Fruit fly (Drosophila melanogaster) whole organism, wandering third instar larva: ENCODE data around the gene CG14990.

Source experiments
- Abd-B ChIP-seq: fragments of >200 bp; optimal IDR thresholded peaks from 2 replicates; lab custom pipeline; 2017; ENCODE audit warnings: missing biosample characterization, missing genetic modification characterization
- CG32264 ChIP-seq: fragments of 200-800 bp; sonication (Bioruptor generic); optimal IDR thresholded peaks from 2 replicates; lab custom pipeline; 2016; ENCODE audit warnings: missing biosample characterization, missing genetic modification characterization
- CG9705 ChIP-seq: fragments of 200-800 bp; sonication (Bioruptor generic); optimal IDR thresholded peaks from 2 replicates; lab custom pipeline; 2018; ENCODE audit warnings: missing biosample characterization, mild to moderate bottlenecking, missing genetic modification characterization
- CrebA ChIP-seq: fragments of 200-800 bp; sonication (Bioruptor generic); optimal IDR thresholded peaks from 2 replicates; lab custom pipeline; 2016; ENCODE audit warnings: missing biosample characterization, mild to moderate bottlenecking, missing genetic modification characterization, borderline replicate concordance
- Dfd ChIP-seq: fragments of >200 bp; optimal IDR thresholded peaks from 2 replicates; lab custom pipeline; 2017; ENCODE audit warnings: missing biosample characterization, missing genetic modification characterization
- Dif ChIP-seq: fragments of 200-275, 200-300 bp; sonication (Bioruptor generic); optimal IDR thresholded peaks from 2 replicates; lab custom pipeline; 2018; ENCODE audit warnings: missing biosample characterization, missing genetic modification characterization; ENCODE audit not compliant: partially characterized antibody
- GATAd ChIP-seq: sonication (Bioruptor generic); optimal IDR thresholded peaks from 2 replicates; lab custom pipeline; 2016; ENCODE audit warnings: missing biosample characterization, missing genetic modification characterization
- Hnf4 ChIP-seq: fragments of 200-800 bp; sonication (Bioruptor generic); optimal IDR thresholded peaks from 2 replicates; lab custom pipeline; 2016; ENCODE audit warnings: missing biosample characterization, mild to moderate bottlenecking, missing genetic modification characterization
- Hr78 ChIP-seq: fragments of >200 bp; optimal IDR thresholded peaks from 2 replicates; lab custom pipeline; 2017; ENCODE audit warnings: missing biosample characterization, missing genetic modification characterization
- Hr83 ChIP-seq: fragments of 200-300 bp; sonication (Bioruptor generic); optimal IDR thresholded peaks from 2 replicates; lab custom pipeline; 2016; ENCODE audit warnings: missing biosample characterization, mild to moderate bottlenecking, missing genetic modification characterization, moderate library complexity; ENCODE audit not compliant: poor library complexity, severe bottlenecking
- Jra ChIP-seq: sonication (Bioruptor generic); optimal IDR thresholded peaks from 2 replicates; lab custom pipeline; 2016; ENCODE audit warnings: missing biosample characterization, missing genetic modification characterization
- Mio ChIP-seq: sonication (Bioruptor generic); optimal IDR thresholded peaks from 2 replicates; lab custom pipeline; 2016; ENCODE audit warnings: missing biosample characterization, missing genetic modification characterization
- Myc ChIP-seq: fragments of >200 bp; optimal IDR thresholded peaks from 2 replicates; lab custom pipeline; 2017
- OdsH ChIP-seq: fragments of 200-800 bp; sonication (Bioruptor generic); optimal IDR thresholded peaks from 2 replicates; lab custom pipeline; 2016; ENCODE audit warnings: missing biosample characterization, mild to moderate bottlenecking, missing genetic modification characterization
- Rel ChIP-seq, 2 experiments: fragments of 200-800 bp; sonication (Bioruptor generic) in 1 of 2; optimal IDR thresholded peaks; 2 replicates in 1 of 2; 3 replicates in 1 of 2; lab custom pipeline; 2016 to 2019; ENCODE audit warnings: mild to moderate bottlenecking in 2 of 2, missing biosample characterization in 2 of 2, missing genetic modification characterization in 2 of 2, moderate library complexity in 1 of 2
- Sp1 ChIP-seq: fragments of 200-800 bp; sonication (Bioruptor generic); optimal IDR thresholded peaks from 3 replicates; lab custom pipeline; 2019; ENCODE audit warnings: missing biosample characterization, mild to moderate bottlenecking, missing genetic modification characterization, moderate library complexity
- Vsx2 ChIP-seq: fragments of 200-300, 225-300 bp; sonication (Bioruptor generic); optimal IDR thresholded peaks from 2 replicates; lab custom pipeline; 2018; ENCODE audit warnings: missing biosample characterization, missing genetic modification characterization; ENCODE audit not compliant: partially characterized antibody
- br ChIP-seq: fragments of 200-800 bp; sonication (Bioruptor generic); optimal IDR thresholded peaks from 2 replicates; lab custom pipeline; 2016; ENCODE audit warnings: missing biosample characterization, missing genetic modification characterization
- brk ChIP-seq: fragments of 200-800 bp; sonication (Bioruptor generic); optimal IDR thresholded peaks from 2 replicates; lab custom pipeline; 2016; ENCODE audit warnings: missing biosample characterization, mild to moderate bottlenecking, missing genetic modification characterization
- dmrt93B ChIP-seq: fragments of 200-800 bp; sonication (Bioruptor generic); optimal IDR thresholded peaks from 2 replicates; lab custom pipeline; 2018; ENCODE audit warnings: missing biosample characterization, mild to moderate bottlenecking, missing genetic modification characterization
- dsf ChIP-seq: sonication (Bioruptor generic); optimal IDR thresholded peaks from 2 replicates; lab custom pipeline; 2016; ENCODE audit warnings: missing biosample characterization, missing genetic modification characterization, borderline replicate concordance
- ey ChIP-seq: fragments of 200-800 bp; sonication (Bioruptor generic); optimal IDR thresholded peaks from 2 replicates; lab custom pipeline; 2016; ENCODE audit warnings: missing biosample characterization, missing genetic modification characterization
- foxo ChIP-seq, 2 experiments: fragments of 200-800 bp; sonication (Bioruptor generic); optimal IDR thresholded peaks; 2 replicates in 1 of 2; 3 replicates in 1 of 2; lab custom pipeline; 2016 to 2017; ENCODE audit warnings: missing biosample characterization in 2 of 2, missing genetic modification characterization in 2 of 2
- fru ChIP-seq: fragments of 200-800 bp; sonication (Bioruptor generic); optimal IDR thresholded peaks from 3 replicates; lab custom pipeline; 2016; ENCODE audit warnings: missing biosample characterization, mild to moderate bottlenecking, missing genetic modification characterization
- h ChIP-seq: fragments of 200-800 bp; sonication (Bioruptor generic); optimal IDR thresholded peaks from 3 replicates; lab custom pipeline; 2016; ENCODE audit warnings: missing biosample characterization, mild to moderate bottlenecking, missing genetic modification characterization
- jim ChIP-seq: fragments of 175-275, 200-325 bp; sonication (Bioruptor generic); optimal IDR thresholded peaks from 2 replicates; lab custom pipeline; 2016; ENCODE audit warnings: missing biosample characterization, mild to moderate bottlenecking, missing genetic modification characterization
- pan ChIP-seq: fragments of >200 bp; optimal IDR thresholded peaks from 2 replicates; lab custom pipeline; 2017
- psq ChIP-seq: fragments of 200-800 bp; sonication (Bioruptor generic); optimal IDR thresholded peaks from 3 replicates; lab custom pipeline; 2017; ENCODE audit warnings: missing biosample characterization, mild to moderate bottlenecking, missing genetic modification characterization, moderate library complexity
- rgr ChIP-seq: fragments of 200-800 bp; sonication (Bioruptor generic); optimal IDR thresholded peaks from 3 replicates; lab custom pipeline; 2016; ENCODE audit warnings: missing biosample characterization, mild to moderate bottlenecking, missing genetic modification characterization
- sv ChIP-seq: fragments of 200-800 bp; sonication (Bioruptor generic); optimal IDR thresholded peaks from 3 replicates; lab custom pipeline; 2016; ENCODE audit warnings: missing biosample characterization, missing genetic modification characterization
- tai ChIP-seq: sonication (Bioruptor generic); optimal IDR thresholded peaks from 2 replicates; lab custom pipeline; 2016; ENCODE audit warnings: missing biosample characterization, missing genetic modification characterization
- usp ChIP-seq: fragments of >200 bp; optimal IDR thresholded peaks from 2 replicates; lab custom pipeline; 2017; ENCODE audit warnings: missing biosample characterization, missing genetic modification characterization
- woc ChIP-seq: sonication (Bioruptor generic); optimal IDR thresholded peaks from 2 replicates; lab custom pipeline; 2016; ENCODE audit warnings: missing biosample characterization, mild to moderate bottlenecking, missing genetic modification characterization

CG14990 gene

DNA sequence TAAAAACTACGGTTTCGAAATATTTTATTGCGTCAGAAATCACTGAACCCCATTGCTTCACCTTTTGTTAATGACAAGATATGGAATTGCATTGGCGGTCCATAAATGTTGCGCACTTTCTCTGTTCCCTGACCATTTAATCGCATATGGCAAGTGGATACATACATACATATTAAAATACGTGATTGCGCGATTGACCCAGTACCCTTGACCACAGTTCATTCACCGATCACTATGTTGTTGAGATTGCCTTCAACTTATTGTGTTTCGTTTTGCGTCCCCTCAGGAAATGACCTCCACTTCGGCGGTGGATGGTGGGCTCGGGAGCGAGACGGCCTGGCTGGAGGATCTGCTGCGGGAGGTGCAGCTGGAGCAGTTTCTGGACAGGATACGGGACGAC is 17.2 kb downstream of the CG14990 start:
- no peak for TF ChIP-seq rgr
- TF ChIP-seq CrebA (GFP tag; lab: Kevin White, UChicago), result no peak
- TF ChIP-seq pan (lab: Kevin White, UChicago), result no peak
- TF ChIP-seq Vsx2, result no peak
- TF ChIP-seq Mio (GFP tag; lab: Kevin White, UChicago), result no peak
- no peak for TF ChIP-seq dmrt93B (GFP tag; lab: Kevin White, UChicago)
- no peak for TF ChIP-seq dsf (GFP tag; lab: Kevin White, UChicago)
- TF ChIP-seq GATAd, result no peak
- TF ChIP-seq CG9705 (GFP tag; lab: Kevin White, UChicago), result no peak
- TF ChIP-seq jim, result no peak
- TF ChIP-seq h, result no peak
- no peak for TF ChIP-seq woc (GFP tag; lab: Kevin White, UChicago)
- no peak for TF ChIP-seq Dfd (GFP tag; lab: Kevin White, UChicago)
- TF ChIP-seq, all 38 proteins: peak for 0

DNA sequence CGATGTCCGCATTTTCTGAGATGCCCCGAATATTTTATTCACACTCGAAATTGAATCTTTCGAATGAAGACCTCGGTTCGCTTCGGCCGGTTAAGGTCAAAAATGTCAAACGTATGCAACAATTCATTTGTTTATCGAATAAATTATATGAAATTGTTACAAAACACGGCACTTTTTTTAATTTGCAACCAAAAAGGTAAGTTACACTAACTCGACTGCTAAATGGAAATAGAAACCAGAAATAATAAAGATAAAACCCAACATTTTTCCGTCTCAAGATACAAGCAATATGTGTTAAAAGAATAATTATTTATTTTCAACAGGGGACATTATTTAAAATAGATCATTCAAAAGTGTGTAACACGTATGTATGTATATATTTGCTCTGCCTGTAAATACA is 21.0 kb downstream of the CG14990 start:
- TF ChIP-seq Hr83 (no peak), rgr (no peak), pan (lab: Kevin White, UChicago) (no peak), Hnf4 (GFP tag; lab: Kevin White, UChicago) (no peak), Myc (lab: Kevin White, UChicago) (no peak), Vsx2 (no peak), jim (no peak), brk (GFP tag; lab: Kevin White, UChicago) (no peak)

- no peak for TF ChIP-seq foxo (GFP tag; optimal IDR thresholded peaks at IDR 0.05; lab: Kevin White, UChicago)
- TF ChIP-seq sv (GFP tag; lab: Kevin White, UChicago), result no peak
- no peak for TF ChIP-seq Hr83
- no peak for TF ChIP-seq Hr78 (GFP tag; lab: Kevin White, UChicago)
- TF ChIP-seq Mio (GFP tag; lab: Kevin White, UChicago), result no peak
- TF ChIP-seq fru (GFP tag; lab: Kevin White, UChicago), result no peak
- TF ChIP-seq Myc (lab: Kevin White, UChicago), result no peak
- no peak for TF ChIP-seq brk (GFP tag; lab: Kevin White, UChicago)
- no peak for TF ChIP-seq CG9705 (GFP tag; lab: Kevin White, UChicago)
- TF ChIP-seq Rel (GFP tag; optimal IDR thresholded peaks at IDR 0.05; lab: Kevin White, UChicago), result no peak
- no peak for TF ChIP-seq Rel (tag; optimal IDR thresholded peaks at IDR 0.05; lab: Kevin White, UChicago)
- TF ChIP-seq tai (GFP tag; lab: Kevin White, UChicago), result no peak
- TF ChIP-seq h, result no peak
- TF ChIP-seq Abd-B, result no peak
- TF ChIP-seq, all 38 proteins: peak for 0
These were observed 22.1 kb downstream of the CG14990 start for dm6 chr3L:4115107-4115506.

- TF ChIP-seq dmrt93B (GFP tag; lab: Kevin White, UChicago), result no peak
- TF ChIP-seq Hr83, result no peak
- TF ChIP-seq Hr78 (GFP tag; lab: Kevin White, UChicago), result no peak
- no peak for TF ChIP-seq Vsx2
- peak; percentile 12 for TF ChIP-seq h
- no peak for TF ChIP-seq Jra (GFP tag; lab: Kevin White, UChicago)
- no peak for TF ChIP-seq Rel (GFP tag; optimal IDR thresholded peaks at IDR 0.05; lab: Kevin White, UChicago)
- TF ChIP-seq Rel (tag; optimal IDR thresholded peaks at IDR 0.05; lab: Kevin White, UChicago), result peak; percentile 62
These were observed 22.7 kb downstream of the CG14990 start for dm6 chr3L:4115701-4116100.

dm6 chr3L:4116490-4117367 is 23.7 kb downstream of the CG14990 start:
- TF ChIP-seq brk (GFP tag; lab: Kevin White, UChicago), result peak; percentile 13
- no peak for TF ChIP-seq fru (GFP tag; lab: Kevin White, UChicago)
- no peak for TF ChIP-seq Rel (GFP tag; optimal IDR thresholded peaks at IDR 0.05; lab: Kevin White, UChicago)
- peak; percentile 85 for TF ChIP-seq Rel (tag; optimal IDR thresholded peaks at IDR 0.05; lab: Kevin White, UChicago)
- no peak for TF ChIP-seq CrebA (GFP tag; lab: Kevin White, UChicago)
- TF ChIP-seq woc (GFP tag; lab: Kevin White, UChicago), result peak; percentile 9
- peak in 1 of 2 experiments; percentile 14 for TF ChIP-seq foxo (GFP tag; optimal IDR thresholded peaks at IDR 0.05; lab: Kevin White, UChicago)
- TF ChIP-seq rgr, result peak; percentile 14
- peak; percentile 51 for TF ChIP-seq OdsH
- TF ChIP-seq ey, result peak; percentile 12

DNA sequence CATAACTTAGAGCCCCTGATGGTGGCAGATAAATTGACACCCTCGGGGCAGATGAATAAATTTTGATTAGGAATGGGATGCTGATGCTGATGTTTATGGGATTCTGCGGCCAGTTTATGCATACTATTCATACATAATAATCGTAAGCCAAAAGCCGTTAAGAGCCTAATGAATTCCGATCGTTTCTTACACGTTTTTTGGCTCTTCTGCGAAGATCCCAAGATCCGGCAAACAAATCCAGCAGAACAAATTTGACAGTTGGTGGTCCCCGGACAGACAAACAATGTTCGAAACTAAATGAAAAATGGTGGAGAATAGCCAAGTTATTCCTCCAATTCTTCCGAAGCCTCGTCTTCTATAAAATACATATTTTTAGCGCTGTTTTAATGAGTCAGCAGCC is 24.5 kb downstream of the CG14990 start:
- no peak for TF ChIP-seq Mio (GFP tag; lab: Kevin White, UChicago)
- no peak for TF ChIP-seq dmrt93B (GFP tag; lab: Kevin White, UChicago)
- no peak for TF ChIP-seq Dif (GFP tag; lab: Kevin White, UChicago)
- no peak for TF ChIP-seq Abd-B
- no peak for TF ChIP-seq CG9705 (GFP tag; lab: Kevin White, UChicago)
- TF ChIP-seq Myc (lab: Kevin White, UChicago), result no peak
- no peak for TF ChIP-seq GATAd
- TF ChIP-seq br (GFP tag; lab: Kevin White, UChicago), result no peak
- no peak for TF ChIP-seq Hr83
- TF ChIP-seq usp (GFP tag; lab: Kevin White, UChicago), result no peak
- no peak for TF ChIP-seq Hnf4 (GFP tag; lab: Kevin White, UChicago)
- no peak for TF ChIP-seq pan (lab: Kevin White, UChicago)
- no peak for TF ChIP-seq Rel (GFP tag; optimal IDR thresholded peaks at IDR 0.05; lab: Kevin White, UChicago)
- TF ChIP-seq Rel (tag; optimal IDR thresholded peaks at IDR 0.05; lab: Kevin White, UChicago), result no peak
- TF ChIP-seq Vsx2, result no peak
- no peak for TF ChIP-seq Dfd (GFP tag; lab: Kevin White, UChicago)
- no peak for TF ChIP-seq psq (GFP tag; lab: Kevin White, UChicago)
- no peak for TF ChIP-seq Sp1
- no peak for TF ChIP-seq jim
- TF ChIP-seq CG32264 (GFP tag; lab: Kevin White, UChicago), result no peak
